Fruit fly (Drosophila melanogaster): ENCODE results near the gene Las.

The Las gene

dm6 chr3L:20399550-20400109, 32.5 kb downstream of the Las start (continued):
- TF ChIP-seq CG6683 (GFP tag; optimal IDR thresholded peaks at IDR 0.05) (peak; percentile 70), CG43689 (GFP tag; IDR thresholded peaks at IDR 0.05) (peak; percentile 43; the same call in 1 of the 2 replicates), HmgD (GFP tag; optimal IDR thresholded peaks at IDR 0.05) (peak; percentile 67), hbn (GFP tag; IDR thresholded peaks at IDR 0.05; ENCODE audit: partially characterized antibody) (no peak), CG32772 (GFP tag; IDR thresholded peaks at IDR 0.05) (peak; percentile 66), crp (GFP tag; optimal IDR thresholded peaks at IDR 0.05) (peak in 1 of 2 experiments; percentile 46), CG10209 (GFP tag; optimal IDR thresholded peaks at IDR 0.05) (peak; percentile 87), CG10565 (GFP tag; optimal IDR thresholded peaks at IDR 0.05) (no peak), stwl (tag; optimal IDR thresholded peaks at IDR 0.05) (no peak), Lhr (GFP tag; optimal IDR thresholded peaks at IDR 0.05) (peak; percentile 40), cad (GFP tag; optimal IDR thresholded peaks at IDR 0.05) (no peak), tna (GFP tag; IDR thresholded peaks at IDR 0.05; ENCODE audit: partially characterized antibody) (no peak), Neu2 (GFP tag; optimal IDR thresholded peaks at IDR 0.05; ENCODE audit: borderline replicate concordance) (no peak), en (GFP tag; optimal IDR thresholded peaks at IDR 0.05) (peak; percentile 57), CG15514 (GFP tag; optimal IDR thresholded peaks at IDR 0.05) (peak; percentile 78), CG15073 (GFP tag; optimal IDR thresholded peaks at IDR 0.05) (peak; percentile 99), CG42726 (GFP tag; IDR thresholded peaks at IDR 0.05; ENCODE audit: partially characterized antibody) (no peak), CG12104 (GFP tag; optimal IDR thresholded peaks at IDR 0.05) (peak; percentile 83), CG11247 (GFP tag; IDR thresholded peaks at IDR 0.05) (peak; percentile 77), CG6689 (GFP tag; IDR thresholded peaks at IDR 0.05) (peak; percentile 88), vnd (GFP tag; IDR thresholded peaks at IDR 0.05; ENCODE audit: partially characterized antibody) (no peak), ttk (GFP tag; IDR thresholded peaks at IDR 0.05) (peak; percentile 66), Six4 (GFP tag; optimal IDR thresholded peaks at IDR 0.05) (peak; percentile 80), CG31365 (tag; optimal IDR thresholded peaks at IDR 0.05) (peak; percentile 51), run (tag; optimal IDR thresholded peaks at IDR 0.05) (peak; percentile 86), dmrt99B (tag; optimal IDR thresholded peaks at IDR 0.05) (peak; percentile 94), CG10959 (GFP tag; IDR thresholded peaks at IDR 0.05) (peak; percentile 44; the same call in 1 of the 2 replicates), CG3726 (GFP tag; IDR thresholded peaks at IDR 0.05) (peak; percentile 68; the same call in 1 of the 3 replicates), mld (GFP tag; IDR thresholded peaks at IDR 0.05; ENCODE audit: partially characterized antibody) (no peak), CG15696 (tag; optimal IDR thresholded peaks at IDR 0.05) (peak; percentile 77), CrebB (tag; optimal IDR thresholded peaks at IDR 0.05) (peak; percentile 77), Xbp1 (GFP tag; optimal IDR thresholded peaks at IDR 0.05) (peak; percentile 91), Antp (GFP tag; optimal IDR thresholded peaks at IDR 0.05) (peak; percentile 77), CG12219 (GFP tag; optimal IDR thresholded peaks at IDR 0.05) (peak; percentile 74), Camta (GFP tag; optimal IDR thresholded peaks at IDR 0.05) (peak; percentile 72), CG6791 (GFP tag; IDR thresholded peaks at IDR 0.05; ENCODE audit: partially characterized antibody) (no peak), CG15601 (tag; optimal IDR thresholded peaks at IDR 0.05) (peak; percentile 78), her (GFP tag; optimal IDR thresholded peaks at IDR 0.05) (peak; percentile 77), CG2712 (tag; optimal IDR thresholded peaks at IDR 0.05) (peak; percentile 90), CG10979 (tag; optimal IDR thresholded peaks at IDR 0.05) (peak; percentile 79), HHEX (GFP tag; optimal IDR thresholded peaks at IDR 0.05) (peak; percentile 89), nom (GFP tag; optimal IDR thresholded peaks at IDR 0.05) (peak; percentile 78), ab (GFP tag; optimal IDR thresholded peaks at IDR 0.05) (peak; percentile 82), CG12071 (GFP tag; optimal IDR thresholded peaks at IDR 0.05) (peak; percentile 77), lov (optimal IDR thresholded peaks at IDR 0.05) (no peak), lov (GFP tag; IDR thresholded peaks at IDR 0.05) (no peak), Dip3 (GFP tag; optimal IDR thresholded peaks at IDR 0.05) (peak; percentile 84), YL-1 (GFP tag; optimal IDR thresholded peaks at IDR 0.05) (peak; percentile 47), CG14014 (GFP tag; IDR thresholded peaks at IDR 0.05) (peak; percentile 85)

Data from whole organism, embryonic.